Worm (Caenorhabditis elegans): ENCODE results near the gene C35D10.8.

The C35D10.8 gene

DNA sequence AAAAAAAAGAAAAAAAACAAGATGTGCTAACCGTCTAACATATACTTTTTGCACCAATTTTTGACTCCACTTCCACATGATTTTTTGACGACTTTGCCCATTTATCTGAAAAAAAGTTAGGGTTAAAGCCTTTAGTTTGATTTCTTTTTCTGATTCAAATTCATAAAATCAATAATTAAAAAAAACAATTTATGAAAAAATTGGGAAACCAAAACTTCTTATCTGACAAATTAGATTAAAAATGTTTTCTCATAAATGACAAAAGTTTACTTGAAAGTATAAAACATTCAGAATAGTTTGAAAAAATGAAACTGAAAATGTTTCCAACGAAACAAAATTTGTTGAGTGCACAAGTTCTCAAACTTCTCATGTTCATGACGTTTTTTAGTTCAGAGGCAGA is 35.2 kb upstream of the C35D10.8 start, which contains the start of gene F26A1.7:
TSS of gene F26A1.7 (minus strand) at position 101 of the 400 bp plus-strand sequence.
- TF ChIP-seq ceh-39 (tag; optimal IDR thresholded peaks at IDR 0.05) (no peak), lin-13 (tag; optimal IDR thresholded peaks at IDR 0.05) (no peak), blmp-1 (tag; optimal IDR thresholded peaks at IDR 0.05) (no peak), nhr-12 (tag; optimal IDR thresholded peaks at IDR 0.05) (no peak), hlh-1 (tag; optimal IDR thresholded peaks at IDR 0.05) (no peak), unc-39 (tag; optimal IDR thresholded peaks at IDR 0.05) (no peak), ztf-11 (tag; optimal IDR thresholded peaks at IDR 0.05) (no peak), flh-1 (GFP tag; optimal IDR thresholded peaks at IDR 0.05) (no peak)

DNA sequence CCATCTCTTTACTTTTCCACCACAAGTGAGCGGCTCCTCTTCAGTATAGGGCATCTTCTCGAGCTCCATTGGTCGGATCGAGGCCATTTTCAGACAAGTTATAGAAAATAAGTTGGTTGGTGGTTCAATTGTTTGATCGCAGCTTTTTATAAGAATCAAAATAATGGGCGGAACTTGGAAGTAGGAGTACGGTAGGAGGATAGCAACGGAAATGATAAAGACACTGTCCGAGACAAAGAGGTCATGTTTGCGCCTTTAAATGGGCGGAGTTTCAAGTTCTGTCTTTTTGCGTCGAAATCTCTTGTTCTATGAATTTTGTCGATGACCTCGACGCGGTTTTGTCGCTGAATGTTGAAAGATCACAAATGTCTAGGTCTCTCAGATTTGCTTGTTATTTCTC is 32.9 kb upstream of the C35D10.8 start, which contains the start of gene F26A1.8:
TSS of gene F26A1.8 (minus strand) at position 101 of the 400 bp plus-strand sequence.
- no peak for TF ChIP-seq lin-32 (GFP tag; optimal IDR thresholded peaks at IDR 0.05)
- TF ChIP-seq nhr-28 (tag; optimal IDR thresholded peaks at IDR 0.05) = no peak
- no peak for TF ChIP-seq blmp-1 (tag; optimal IDR thresholded peaks at IDR 0.05)
- no peak for TF ChIP-seq ztf-11 (tag; optimal IDR thresholded peaks at IDR 0.05)
- TF ChIP-seq nhr-2 (tag; optimal IDR thresholded peaks at IDR 0.05) = no peak
- no peak for TF ChIP-seq flh-1 (GFP tag; optimal IDR thresholded peaks at IDR 0.05)

DNA sequence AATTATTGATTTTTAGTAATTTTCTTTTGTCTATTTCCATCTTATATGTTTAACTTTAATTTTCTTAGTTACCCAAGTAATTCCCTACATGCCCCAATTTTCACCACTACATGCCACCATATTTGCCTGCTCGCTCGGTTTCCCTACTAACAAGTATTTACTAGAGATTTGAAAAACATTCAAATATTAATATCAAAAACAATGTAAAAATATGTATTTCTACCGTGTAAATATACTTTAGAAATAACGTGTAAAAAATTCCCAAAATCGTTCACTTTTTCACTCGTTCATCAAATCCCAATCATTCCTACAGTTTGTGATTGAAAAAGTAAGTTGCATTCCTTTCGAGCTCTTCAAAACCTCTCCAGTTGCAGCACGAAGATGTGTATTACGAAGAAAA is 28.4 kb upstream of the C35D10.8 start, which contains the start of gene F26A1.3:
TSS of gene F26A1.3 (plus strand) at position 301 of the 400 bp plus-strand sequence.
- TF ChIP-seq lin-32 (GFP tag; optimal IDR thresholded peaks at IDR 0.05) (no peak), elt-3 (tag; optimal IDR thresholded peaks at IDR 0.05) (no peak), nhr-237 (tag; optimal IDR thresholded peaks at IDR 0.05) (no peak), ceh-83 (GFP tag; optimal IDR thresholded peaks at IDR 0.05) (no peak), ceh-43 (GFP tag; optimal IDR thresholded peaks at IDR 0.05) (no peak), hlh-1 (tag; optimal IDR thresholded peaks at IDR 0.05) (no peak), snpc-4 (tag; optimal IDR thresholded peaks at IDR 0.05) (no peak), nhr-28 (tag; optimal IDR thresholded peaks at IDR 0.05) (no peak), cnd-1 (tag; optimal IDR thresholded peaks at IDR 0.05) (no peak), lsy-2 (tag; optimal IDR thresholded peaks at IDR 0.05) (no peak)

DNA sequence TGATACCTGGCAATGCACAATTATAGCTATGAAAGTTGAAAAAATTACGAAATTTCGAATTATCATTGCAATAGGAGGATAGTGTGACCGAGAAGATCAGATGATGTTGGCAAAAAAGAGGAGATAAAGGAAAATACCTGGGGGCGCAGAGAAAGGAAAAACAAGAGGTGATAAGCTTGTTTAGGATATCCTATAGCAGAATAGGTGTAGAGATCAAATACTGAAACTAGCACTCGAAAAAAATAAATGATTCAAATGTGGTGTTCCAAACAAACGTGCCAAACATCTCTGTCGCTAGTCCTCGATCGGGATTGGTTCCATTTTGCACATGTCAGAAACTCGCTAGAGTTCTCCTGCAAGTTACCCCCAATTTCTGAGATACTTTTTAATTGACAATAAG is 25.6 kb upstream of the C35D10.8 start, which contains the start of gene F26A1.9:
TSS of gene F26A1.9 (minus strand) at position 101 of the 400 bp plus-strand sequence.
- TF ChIP-seq hlh-1 (tag; optimal IDR thresholded peaks at IDR 0.05) (no peak), ceh-83 (GFP tag; optimal IDR thresholded peaks at IDR 0.05) (no peak), nhr-12 (tag; optimal IDR thresholded peaks at IDR 0.05) (no peak), cnd-1 (tag; optimal IDR thresholded peaks at IDR 0.05) (no peak), nhr-76 (tag; optimal IDR thresholded peaks at IDR 0.05) (no peak), sem-2 (GFP tag; optimal IDR thresholded peaks at IDR 0.05) (no peak), mls-2 (tag; optimal IDR thresholded peaks at IDR 0.05) (no peak), snpc-4 (tag; optimal IDR thresholded peaks at IDR 0.05) (no peak), blmp-1 (tag; optimal IDR thresholded peaks at IDR 0.05) (no peak), ham-2 (GFP tag; optimal IDR thresholded peaks at IDR 0.05) (no peak), mep-1 (tag; optimal IDR thresholded peaks at IDR 0.05) (no peak), pha-4 (tag; optimal IDR thresholded peaks at IDR 0.05) (no peak), nhr-28 (tag; optimal IDR thresholded peaks at IDR 0.05) (no peak), tbx-8 (GFP tag; optimal IDR thresholded peaks at IDR 0.05) (no peak), zip-8 (tag; optimal IDR thresholded peaks at IDR 0.05) (no peak), flh-1 (GFP tag; optimal IDR thresholded peaks at IDR 0.05) (no peak), lin-13 (tag; optimal IDR thresholded peaks at IDR 0.05) (no peak), ceh-39 (tag; optimal IDR thresholded peaks at IDR 0.05) (no peak), drap-1 (GFP tag; optimal IDR thresholded peaks at IDR 0.05) (no peak), elt-1 (tag; optimal IDR thresholded peaks at IDR 0.05; ENCODE audit: borderline replicate concordance, insufficient read depth) (no peak)

DNA sequence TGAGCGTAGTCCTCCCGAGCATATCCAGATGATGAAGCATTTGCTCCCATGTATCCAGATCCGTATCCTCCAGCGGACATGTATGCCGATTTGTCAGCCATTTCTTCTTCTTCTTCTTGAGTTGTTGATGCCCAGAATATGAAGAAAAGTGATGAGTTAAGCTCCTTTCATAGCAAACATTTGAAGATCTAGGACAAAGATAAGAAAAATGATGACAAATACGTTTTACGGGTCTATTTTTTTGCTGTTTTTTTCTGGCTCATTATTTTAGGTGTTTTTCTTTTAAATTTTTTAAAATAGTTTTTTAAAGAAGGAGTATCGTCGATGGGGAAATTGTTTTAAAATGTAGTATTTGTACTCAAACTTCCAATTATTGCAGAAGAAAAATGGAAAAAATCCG is 24.8 kb upstream of the C35D10.8 start, which contains the start of gene nspd-9:
TSS of gene nspd-9 (minus strand) at position 101 of the 400 bp plus-strand sequence.
- TF ChIP-seq bed-3 (GFP tag; optimal IDR thresholded peaks at IDR 0.05) = no peak
- TF ChIP-seq unc-62 (GFP tag; optimal IDR thresholded peaks at IDR 0.05) = no peak
- TF ChIP-seq mls-2 (tag; optimal IDR thresholded peaks at IDR 0.05) = no peak
- TF ChIP-seq hlh-1 (tag; optimal IDR thresholded peaks at IDR 0.05) = no peak
- no peak for TF ChIP-seq unc-39 (tag; optimal IDR thresholded peaks at IDR 0.05)
- TF ChIP-seq ces-1 (GFP tag; optimal IDR thresholded peaks at IDR 0.05) = no peak
- TF ChIP-seq tbx-8 (GFP tag; optimal IDR thresholded peaks at IDR 0.05) = no peak
- no peak for TF ChIP-seq cnd-1 (tag; optimal IDR thresholded peaks at IDR 0.05)
- no peak for TF ChIP-seq zip-8 (tag; optimal IDR thresholded peaks at IDR 0.05)
- no peak for TF ChIP-seq lin-32 (GFP tag; optimal IDR thresholded peaks at IDR 0.05)
- no peak for TF ChIP-seq ceh-83 (GFP tag; optimal IDR thresholded peaks at IDR 0.05)
- TF ChIP-seq M03D4.4 (tag; optimal IDR thresholded peaks at IDR 0.05) = no peak
- TF ChIP-seq mab-5 (tag; optimal IDR thresholded peaks at IDR 0.05) = no peak
- no peak for TF ChIP-seq mep-1 (tag; optimal IDR thresholded peaks at IDR 0.05)
- TF ChIP-seq ceh-43 (GFP tag; optimal IDR thresholded peaks at IDR 0.05) = no peak
- no peak for TF ChIP-seq unc-120 (tag; optimal IDR thresholded peaks at IDR 0.05; ENCODE audit: poor library complexity, severe bottlenecking)

Measured in whole organism, mixed stage, embryonic.